Worm (Caenorhabditis elegans) whole organism, late embryonic: ENCODE data around the gene C10B5.3.
A peak's percentile ranks its signal among the peaks of the same experiment; 100 is the strongest.

ENCODE experiments used
- C38D4.7 ChIP-seq: fragments of 200-800 bp; sonication (Bioruptor generic); optimal IDR thresholded peaks from 2 replicates; lab custom pipeline; 2018; ENCODE audit warnings: mild to moderate bottlenecking, missing genetic modification characterization, moderate library complexity, missing compliant biosample characterization
- F13H6.1 ChIP-seq: sonication (generic microtip); optimal IDR thresholded peaks from 2 replicates; lab custom pipeline; 2016; ENCODE audit warnings: missing genetic modification characterization, missing compliant biosample characterization
- T23F11.4 ChIP-seq: fragments of 200-800 bp; sonication (Bioruptor generic); optimal IDR thresholded peaks from 2 replicates; lab custom pipeline; 2018; ENCODE audit warnings: mild to moderate bottlenecking, missing genetic modification characterization, missing compliant biosample characterization
- ahr-1 ChIP-seq: sonication (generic microtip); optimal IDR thresholded peaks from 2 replicates; lab custom pipeline; 2016; ENCODE audit warnings: missing genetic modification characterization, missing compliant biosample characterization
- ceh-18 ChIP-seq: sonication (generic microtip); optimal IDR thresholded peaks from 2 replicates; lab custom pipeline; 2016; ENCODE audit warnings: missing genetic modification characterization, missing compliant biosample characterization
- ceh-24 ChIP-seq: sonication (generic microtip); optimal IDR thresholded peaks from 2 replicates; lab custom pipeline; 2016; ENCODE audit warnings: mild to moderate bottlenecking, missing genetic modification characterization, missing compliant biosample characterization
- ceh-45 ChIP-seq: fragments of 200-800 bp; sonication (Bioruptor generic); IDR thresholded peaks from 2 replicates; pipeline ENCODE4 v1.3.6; 2022; ENCODE audit warnings: missing genetic modification reagents, missing genetic modification characterization, missing compliant biosample characterization
- ceh-48 ChIP-seq: sonication (generic microtip); optimal IDR thresholded peaks from 2 replicates; lab custom pipeline; 2016; ENCODE audit warnings: missing genetic modification characterization, inconsistent platforms, missing compliant biosample characterization
- ceh-6 ChIP-seq: fragments of 200-800 bp; sonication (Bioruptor generic); optimal IDR thresholded peaks from 2 replicates; lab custom pipeline; 2018; ENCODE audit warnings: mild to moderate bottlenecking, missing genetic modification characterization, missing compliant biosample characterization
- ceh-9 ChIP-seq: sonication (generic microtip); optimal IDR thresholded peaks from 2 replicates; lab custom pipeline; 2016; ENCODE audit warnings: mild to moderate bottlenecking, missing genetic modification characterization, inconsistent platforms, missing compliant biosample characterization
- elt-2 ChIP-seq: sonication (generic microtip); optimal IDR thresholded peaks from 2 replicates; lab custom pipeline; 2016; ENCODE audit warnings: missing genetic modification reagents, missing genetic modification characterization, missing compliant biosample characterization
- elt-4 ChIP-seq: sonication (generic microtip); optimal IDR thresholded peaks from 2 replicates; lab custom pipeline; 2016; ENCODE audit warnings: missing genetic modification characterization, missing compliant biosample characterization
- ets-4 ChIP-seq: sonication (generic microtip); optimal IDR thresholded peaks from 2 replicates; lab custom pipeline; 2016; ENCODE audit warnings: missing genetic modification characterization, missing compliant biosample characterization
- fkh-10 ChIP-seq: fragments of 150-350 bp; optimal IDR thresholded peaks from 2 replicates; lab custom pipeline; 2014; ENCODE audit warnings: missing biosample characterization, missing genetic modification reagents, missing genetic modification characterization
- fkh-6 ChIP-seq: sonication (generic microtip); optimal IDR thresholded peaks from 2 replicates; lab custom pipeline; 2016; ENCODE audit warnings: missing genetic modification characterization, missing compliant biosample characterization
- gmeb-2 ChIP-seq: sonication (generic microtip); optimal IDR thresholded peaks from 2 replicates; lab custom pipeline; 2016; ENCODE audit warnings: missing genetic modification characterization, inconsistent platforms, missing compliant biosample characterization
- hlh-30 ChIP-seq: sonication (generic microtip); optimal IDR thresholded peaks from 2 replicates; lab custom pipeline; 2017; ENCODE audit warnings: antibody characterized with exemption, missing genetic modification characterization, missing compliant biosample characterization; ENCODE audit not compliant: insufficient read depth
- hlh-6 ChIP-seq: sonication (generic microtip); optimal IDR thresholded peaks from 2 replicates; lab custom pipeline; 2016; ENCODE audit warnings: missing genotype, missing genetic modification characterization, missing compliant biosample characterization
- hlh-8 ChIP-seq: sonication (generic microtip); optimal IDR thresholded peaks from 2 replicates; lab custom pipeline; 2016; ENCODE audit warnings: missing genotype, missing genetic modification characterization, missing compliant biosample characterization
- lim-6 ChIP-seq: sonication (generic microtip); optimal IDR thresholded peaks from 2 replicates; lab custom pipeline; 2016; ENCODE audit warnings: missing genetic modification characterization, missing compliant biosample characterization
- madf-2 ChIP-seq: sonication (generic microtip); optimal IDR thresholded peaks from 2 replicates; lab custom pipeline; 2017; ENCODE audit warnings: missing genetic modification characterization, missing compliant biosample characterization
- pag-3 ChIP-seq: sonication (generic microtip); optimal IDR thresholded peaks from 2 replicates; lab custom pipeline; 2016; ENCODE audit warnings: missing compliant biosample characterization, missing genetic modification characterization, borderline replicate concordance
- pha-2 ChIP-seq: sonication (generic microtip); optimal IDR thresholded peaks from 2 replicates; lab custom pipeline; 2017; ENCODE audit warnings: mild to moderate bottlenecking, missing genetic modification characterization, missing compliant biosample characterization
- pros-1 ChIP-seq: fragments of 150-350 bp; optimal IDR thresholded peaks from 2 replicates; lab custom pipeline; 2014; ENCODE audit warnings: missing biosample characterization, missing genetic modification reagents, missing genetic modification characterization
- ref-2 ChIP-seq: sonication (generic microtip); optimal IDR thresholded peaks from 2 replicates; lab custom pipeline; 2016; ENCODE audit warnings: missing genetic modification characterization, missing compliant biosample characterization
- rnt-1 ChIP-seq: sonication (generic microtip); optimal IDR thresholded peaks from 2 replicates; lab custom pipeline; 2016; ENCODE audit warnings: missing genetic modification characterization, missing compliant biosample characterization
- sox-4 ChIP-seq: sonication (generic microtip); optimal IDR thresholded peaks from 2 replicates; lab custom pipeline; 2017; ENCODE audit warnings: mild to moderate bottlenecking, missing genetic modification characterization, inconsistent platforms, missing compliant biosample characterization
- tbx-2 ChIP-seq: sonication (generic microtip); optimal IDR thresholded peaks from 2 replicates; lab custom pipeline; 2016; ENCODE audit warnings: missing genetic modification characterization, missing compliant biosample characterization
- unc-3 ChIP-seq, 2 experiments: fragments of 200-800 bp in 1 of 2; sonication (Bioruptor generic) in 1 of 2; sonication (generic microtip) in 1 of 2; conservative IDR thresholded peaks in 1 of 2; optimal IDR thresholded peaks in 1 of 2; 2 replicates each; pipeline versions ENCODE4 v1.3.6 to Lab custom; 2016 to 2022; ENCODE audit warnings: missing compliant biosample characterization in 2 of 2, missing genetic modification characterization in 2 of 2, missing genetic modification reagents in 1 of 2
- unc-42 ChIP-seq: sonication (generic microtip); optimal IDR thresholded peaks from 2 replicates; lab custom pipeline; 2016; ENCODE audit warnings: missing genotype, missing genetic modification characterization, missing compliant biosample characterization
- unc-55 ChIP-seq: sonication (generic microtip); optimal IDR thresholded peaks from 2 replicates; lab custom pipeline; 2017; ENCODE audit warnings: missing biosample characterization, missing genetic modification reagents, missing genetic modification characterization
- zip-5 ChIP-seq: sonication (generic microtip); optimal IDR thresholded peaks from 2 replicates; lab custom pipeline; 2016; ENCODE audit warnings: missing genetic modification characterization, missing compliant biosample characterization

The C10B5.3 gene

ce11 chrV:8599957-8600356 is 12.0 kb upstream of the C10B5.3 start:
- peak; percentile 15 for TF ChIP-seq hlh-8 (tag; lab: Kevin White, UChicago)
- TF ChIP-seq madf-2: no peak

- TF ChIP-seq unc-55 (GFP tag; lab: Kevin White, UChicago) (no peak), hlh-6 (tag; lab: Kevin White, UChicago) (no peak), ceh-9 (tag; lab: Kevin White, UChicago) (no peak), sox-4 (no peak), lim-6 (tag; lab: Kevin White, UChicago) (no peak), ets-4 (tag; lab: Kevin White, UChicago) (no peak), unc-42 (tag; lab: Kevin White, UChicago) (no peak), fkh-10 (GFP tag; lab: Kevin White, UChicago) (no peak), ref-2 (tag; lab: Kevin White, UChicago) (no peak), T23F11.4 (GFP tag; lab: Kevin White, UChicago) (no peak)
- TF ChIP-seq, all 69 proteins: peak for 0
Measured at ce11 chrV:8599192-8599591, 11.2 kb upstream of the C10B5.3 start, which contains the start of gene F41E6.7. Gene F41E6.7 (minus strand): TSS chrV:8599292.

ce11 chrV:8594105-8594964 is 6.4 kb upstream of the C10B5.3 start, which contains the start of gene tag-196:
Gene tag-196 (plus strand): TSS chrV:8594914.
- TF ChIP-seq ceh-6 (GFP tag; lab: Kevin White, UChicago) (no peak), ceh-24 (no peak), C38D4.7 (GFP tag; lab: Kevin White, UChicago) (no peak), gmeb-2 (tag; lab: Kevin White, UChicago) (no peak), hlh-30 (peak; percentile 29), ceh-45 (0 out of 2 replicates have a peak, but pooled peaks have one; percentile 47), unc-42 (tag; lab: Kevin White, UChicago) (peak; percentile 95), F13H6.1 (tag; lab: Kevin White, UChicago) (no peak), pros-1 (tag; lab: Kevin White, UChicago) (no peak), tbx-2 (tag; lab: Kevin White, UChicago) (peak; percentile 37)

- no peak for TF ChIP-seq pha-2
- peak; percentile 67 for TF ChIP-seq unc-42 (tag; lab: Kevin White, UChicago)
- no peak for TF ChIP-seq gmeb-2 (tag; lab: Kevin White, UChicago)
- no peak for TF ChIP-seq unc-3 (GFP tag; conservative IDR thresholded peaks at IDR 0.05; lab: Robert Waterston, UW)
- TF ChIP-seq unc-3 (tag; optimal IDR thresholded peaks at IDR 0.05; lab: Kevin White, UChicago): no peak
- no peak for TF ChIP-seq elt-4 (tag; lab: Kevin White, UChicago)
- peak; percentile 20 for TF ChIP-seq unc-55 (GFP tag; lab: Kevin White, UChicago)
- TF ChIP-seq, all 69 proteins: peak for 2
Measured at ce11 chrV:8592691-8593307, 4.8 kb upstream of the C10B5.3 start.

ce11 chrV:8586920-8587319 is 1.1 kb downstream of the C10B5.3 start:
- peak; percentile 19 for TF ChIP-seq elt-2
- TF ChIP-seq ceh-18 (tag; lab: Kevin White, UChicago): no peak

ce11 chrV:8586472-8586871 is 1.5 kb downstream of the C10B5.3 start:
- TF ChIP-seq unc-3 (GFP tag; conservative IDR thresholded peaks at IDR 0.05; lab: Robert Waterston, UW) (no peak), unc-3 (tag; optimal IDR thresholded peaks at IDR 0.05; lab: Kevin White, UChicago) (no peak), pag-3 (tag; lab: Kevin White, UChicago) (no peak), ceh-48 (tag; lab: Kevin White, UChicago) (no peak), hlh-6 (tag; lab: Kevin White, UChicago) (no peak), elt-2 (no peak), rnt-1 (tag; lab: Kevin White, UChicago) (no peak), zip-5 (tag; lab: Kevin White, UChicago) (no peak), ahr-1 (tag; lab: Kevin White, UChicago) (no peak), gmeb-2 (tag; lab: Kevin White, UChicago) (no peak), fkh-6 (tag; lab: Kevin White, UChicago) (no peak)
